Worm (Caenorhabditis elegans) whole organism, L3 larva: ENCODE data around the gene srw-83.
"Not testable (repeated sequence)": the region's sequence is repeated elsewhere in the genome, so short reads cannot be mapped to it uniquely, and the experiment has no call there.

Source experiments
- R02D3.7 ChIP-seq: fragments of 150-350 bp; optimal IDR thresholded peaks from 2 replicates; lab custom pipeline; 2014; ENCODE audit warnings: missing biosample characterization, missing genetic modification characterization
- ama-1 ChIP-seq: fragments of 150-350 bp; optimal IDR thresholded peaks from 2 replicates; lab custom pipeline; 2018
- ceh-16 ChIP-seq: sonication (generic microtip); optimal IDR thresholded peaks from 2 replicates; lab custom pipeline; 2017; ENCODE audit warnings: missing biosample characterization, missing genetic modification characterization
- ceh-28 ChIP-seq: fragments of 150-350 bp; optimal IDR thresholded peaks from 2 replicates; lab custom pipeline; 2014; ENCODE audit warnings: missing biosample characterization, missing genetic modification reagents, missing genetic modification characterization
- ceh-82 ChIP-seq: fragments of 150-350 bp; optimal IDR thresholded peaks from 2 replicates; lab custom pipeline; 2014; ENCODE audit warnings: missing biosample characterization, missing genetic modification characterization
- ceh-9 ChIP-seq: sonication (generic microtip); optimal IDR thresholded peaks from 2 replicates; lab custom pipeline; 2018; ENCODE audit warnings: missing biosample characterization, missing genetic modification characterization
- daf-12 ChIP-seq: fragments of 150-350 bp; optimal IDR thresholded peaks from 2 replicates; lab custom pipeline; 2014; ENCODE audit warnings: missing biosample characterization, missing genetic modification reagents, missing genetic modification characterization
- elt-1 ChIP-seq: fragments of 150-350 bp; optimal IDR thresholded peaks from 2 replicates; lab custom pipeline; 2014; ENCODE audit warnings: missing biosample characterization, missing genetic modification characterization
- elt-2 ChIP-seq: sonication (generic microtip); optimal IDR thresholded peaks from 2 replicates; lab custom pipeline; 2016; ENCODE audit warnings: missing genetic modification reagents, mild to moderate bottlenecking, missing genetic modification characterization, missing compliant biosample characterization
- elt-3 ChIP-seq, 3 experiments: fragments of 150-350 bp in 1 of 3; sonication (generic microtip) in 2 of 3; optimal IDR thresholded peaks; 2 replicates in 2 of 3; 4 replicates in 1 of 3; lab custom pipeline; 2014 to 2017; ENCODE audit warnings: missing biosample characterization in 3 of 3, missing genetic modification characterization in 3 of 3
- eor-1 ChIP-seq, 2 experiments: fragments of 150-350 bp; optimal IDR thresholded peaks; 2 replicates each; lab custom pipeline; 2014 to 2018; ENCODE audit warnings: missing biosample characterization in 2 of 2, missing genetic modification characterization in 2 of 2
- fkh-10 ChIP-seq: sonication (generic microtip); optimal IDR thresholded peaks from 2 replicates; lab custom pipeline; 2017; ENCODE audit warnings: missing biosample characterization, missing genetic modification reagents, missing genetic modification characterization
- fos-1 ChIP-seq: fragments of 150-350 bp; optimal IDR thresholded peaks from 2 replicates; lab custom pipeline; 2014; ENCODE audit warnings: missing biosample characterization, missing genetic modification characterization
- hmg-11 ChIP-seq: sonication (generic microtip); optimal IDR thresholded peaks from 2 replicates; lab custom pipeline; 2016; ENCODE audit warnings: missing genetic modification characterization, missing compliant biosample characterization
- jun-1 ChIP-seq: fragments of 150-350 bp; optimal IDR thresholded peaks from 2 replicates; lab custom pipeline; 2014; ENCODE audit warnings: missing biosample characterization, missing genetic modification reagents, missing genetic modification characterization
- lin-15B ChIP-seq: fragments of 150-350 bp; optimal IDR thresholded peaks from 2 replicates; lab custom pipeline; 2014; ENCODE audit warnings: missing biosample characterization, missing genetic modification characterization
- lin-39 ChIP-seq: fragments of 150-350 bp; optimal IDR thresholded peaks from 2 replicates; lab custom pipeline; 2018; ENCODE audit warnings: missing biosample characterization, missing genetic modification reagents, missing genetic modification characterization
- mml-1 ChIP-seq: fragments of 150-350 bp; sonication (generic microtip); optimal IDR thresholded peaks from 3 replicates; lab custom pipeline; 2014; ENCODE audit warnings: missing biosample characterization, missing genetic modification characterization
- nfya-1 ChIP-seq: sonication (generic microtip); optimal IDR thresholded peaks from 2 replicates; lab custom pipeline; 2017; ENCODE audit warnings: missing genetic modification characterization, mild to moderate bottlenecking, missing compliant biosample characterization, antibody characterized with exemption, moderate library complexity; ENCODE audit not compliant: insufficient read depth
- nhr-12 ChIP-seq: fragments of 150-350 bp; optimal IDR thresholded peaks from 2 replicates; lab custom pipeline; 2014; ENCODE audit warnings: missing biosample characterization, missing genetic modification characterization
- nhr-237 ChIP-seq: fragments of 150-350 bp; optimal IDR thresholded peaks from 2 replicates; lab custom pipeline; 2014; ENCODE audit warnings: missing biosample characterization, missing genetic modification characterization
- nhr-25 ChIP-seq: sonication (generic microtip); optimal IDR thresholded peaks from 2 replicates; lab custom pipeline; 2017; ENCODE audit warnings: missing biosample characterization, missing genetic modification characterization
- nhr-28 ChIP-seq: fragments of 150-350 bp; optimal IDR thresholded peaks from 2 replicates; lab custom pipeline; 2014; ENCODE audit warnings: missing biosample characterization, missing genetic modification characterization
- nhr-43 ChIP-seq: sonication (generic microtip); optimal IDR thresholded peaks from 2 replicates; lab custom pipeline; 2016; ENCODE audit warnings: mild to moderate bottlenecking, missing genetic modification characterization, missing compliant biosample characterization; ENCODE audit not compliant: poor library complexity, severe bottlenecking
- nhr-67 ChIP-seq: fragments of 150-350 bp; optimal IDR thresholded peaks from 2 replicates; lab custom pipeline; 2014; ENCODE audit warnings: missing biosample characterization, missing genetic modification characterization
- nhr-76 ChIP-seq: fragments of 150-350 bp; sonication (generic microtip); optimal IDR thresholded peaks from 5 replicates; lab custom pipeline; 2014; ENCODE audit warnings: missing biosample characterization, missing genetic modification characterization
- nhr-77 ChIP-seq: fragments of 150-350 bp; optimal IDR thresholded peaks from 2 replicates; lab custom pipeline; 2014; ENCODE audit warnings: missing biosample characterization, missing genetic modification characterization
- pha-4 ChIP-seq: fragments of 150-350 bp; optimal IDR thresholded peaks from 2 replicates; lab custom pipeline; 2014; ENCODE audit warnings: missing biosample characterization, missing genetic modification reagents, missing genetic modification characterization
- sea-2 ChIP-seq: fragments of 150-350 bp; sonication (generic microtip); optimal IDR thresholded peaks from 4 replicates; lab custom pipeline; 2014; ENCODE audit warnings: missing biosample characterization, missing genetic modification reagents, missing genetic modification characterization
- skn-1 ChIP-seq: fragments of 150-350 bp; optimal IDR thresholded peaks from 2 replicates; lab custom pipeline; 2014; ENCODE audit warnings: missing biosample characterization, missing genetic modification characterization
- snpc-4 ChIP-seq: fragments of 150-350 bp; optimal IDR thresholded peaks from 2 replicates; lab custom pipeline; 2014; ENCODE audit warnings: missing biosample characterization, missing genetic modification characterization
- unc-39 ChIP-seq: sonication (generic microtip); optimal IDR thresholded peaks from 4 replicates; lab custom pipeline; 2017; ENCODE audit warnings: missing biosample characterization, missing genetic modification characterization
- unc-62 ChIP-seq: fragments of 150-350 bp; sonication (generic microtip); optimal IDR thresholded peaks from 4 replicates; lab custom pipeline; 2014; ENCODE audit warnings: missing biosample characterization, missing genetic modification reagents, missing genetic modification characterization
- ztf-11 ChIP-seq: fragments of 150-350 bp; optimal IDR thresholded peaks from 2 replicates; lab custom pipeline; 2014; ENCODE audit warnings: missing biosample characterization, missing genetic modification characterization

srw-83 gene

DNA sequence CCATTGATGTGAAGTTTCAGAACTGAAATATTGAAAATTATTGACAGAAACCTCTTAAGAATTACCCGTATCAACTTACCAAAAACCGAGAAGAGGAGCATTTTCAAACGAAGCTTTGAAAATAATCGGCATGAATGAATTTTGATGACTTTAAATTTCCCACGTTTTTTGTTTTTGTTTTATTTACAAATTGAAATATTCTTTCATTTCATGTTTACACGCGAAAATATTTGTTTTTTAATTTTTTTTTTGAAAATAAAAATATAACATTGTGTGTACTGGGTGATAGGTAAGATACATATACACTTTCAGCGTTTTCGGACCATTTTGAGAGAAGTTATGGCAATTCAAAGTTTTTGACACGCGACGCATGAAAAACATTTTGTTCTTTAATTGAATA, 30.7 kb upstream of the srw-83 start, which contains the start of gene Y51A2B.9:
TSS of gene Y51A2B.9 (minus strand) at position 101 of the 400 bp plus-strand sequence.
- TF ChIP-seq nhr-237 (tag; lab: Kevin White, UChicago) (no peak), ama-1 (no peak), elt-1 (no peak), eor-1 (tag; optimal IDR thresholded peaks at IDR 0.05; lab: Kevin White, UChicago) (no peak), nhr-77 (no peak)

- TF ChIP-seq elt-2 (tag; lab: Kevin White, UChicago) (no peak), jun-1 (tag; lab: Kevin White, UChicago) (no peak), pha-4 (tag; lab: Kevin White, UChicago) (no peak), unc-39 (tag; lab: Kevin White, UChicago) (no peak), fkh-10 (GFP tag; lab: Kevin White, UChicago) (no peak), ceh-82 (tag; lab: Kevin White, UChicago) (no peak), ceh-28 (no peak), lin-39 (tag; lab: Kevin White, UChicago) (no peak), nhr-12 (tag; lab: Kevin White, UChicago) (no peak), snpc-4 (no peak), ama-1 (no peak), skn-1 (tag; lab: Kevin White, UChicago) (no peak), sea-2 (GFP tag; lab: Kevin White, UChicago) (no peak), nfya-1 (tag; lab: Kevin White, UChicago) (no peak)
These were observed 28.6 kb upstream of the srw-83 start, which contains the start of gene Y51A2B.16 for ce11 chrV:18397814-18398213. Gene Y51A2B.16, minus strand, starts transcription at chrV:18397914.

ce11 chrV:18402743-18403142, 23.6 kb upstream of the srw-83 start:
- no peak for TF ChIP-seq nfya-1 (tag; lab: Kevin White, UChicago)
- TF ChIP-seq fos-1 (tag; lab: Kevin White, UChicago) = no peak
- no peak for TF ChIP-seq fkh-10 (GFP tag; lab: Kevin White, UChicago)
- TF ChIP-seq elt-3 (tag; optimal IDR thresholded peaks at IDR 0.05; lab: Kevin White, UChicago) = no peak
- TF ChIP-seq nhr-67 (tag; lab: Kevin White, UChicago) = no peak
- no peak for TF ChIP-seq unc-39 (tag; lab: Kevin White, UChicago)
- no peak for TF ChIP-seq hmg-11 (tag; lab: Kevin White, UChicago)
- no peak for TF ChIP-seq lin-39 (tag; lab: Kevin White, UChicago)
- TF ChIP-seq nhr-28 (tag; lab: Kevin White, UChicago) = no peak
- TF ChIP-seq ama-1 = no peak

DNA sequence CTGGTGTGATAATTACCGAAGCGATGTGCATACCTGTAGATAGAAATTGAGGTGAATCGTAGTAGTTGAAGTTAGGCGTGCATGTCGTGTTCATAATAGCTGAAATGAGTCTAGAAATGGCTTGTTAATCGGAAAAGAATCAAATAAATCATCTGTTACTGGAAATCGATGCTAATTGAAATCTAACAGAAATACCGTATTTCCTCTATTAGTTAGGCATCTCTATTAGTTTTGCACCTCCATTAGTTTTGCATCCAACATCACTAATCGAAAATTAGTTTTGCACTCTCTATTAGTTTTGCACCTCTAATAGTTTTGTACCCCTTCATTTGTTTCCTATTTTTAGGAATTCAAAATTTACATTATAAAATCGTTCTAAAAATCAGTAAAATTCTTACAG, 21.6 kb upstream of the srw-83 start, which contains the start of gene srh-209:
TSS of gene srh-209 (minus strand) at position 101 of the 400 bp plus-strand sequence.
- not testable (repeated sequence) for TF ChIP-seq daf-12, nhr-43, nhr-237 (tag; lab: Kevin White, UChicago)

ce11 chrV:18410142-18410541, 16.2 kb upstream of the srw-83 start, which contains the start of gene srh-207:
Gene srh-207, minus strand, starts transcription at chrV:18410242.
- no peak for TF ChIP-seq sea-2 (GFP tag; lab: Kevin White, UChicago)
- TF ChIP-seq mml-1 (tag; lab: Kevin White, UChicago) = no peak
- TF ChIP-seq hmg-11 (tag; lab: Kevin White, UChicago) = no peak
- TF ChIP-seq ceh-16 (tag; lab: Kevin White, UChicago) = no peak
- TF ChIP-seq lin-15B (tag; lab: Kevin White, UChicago) = no peak
- TF ChIP-seq ztf-11 (tag; lab: Kevin White, UChicago) = no peak
- no peak for TF ChIP-seq fkh-10 (GFP tag; lab: Kevin White, UChicago)
- TF ChIP-seq ceh-9 = no peak
- TF ChIP-seq R02D3.7 (tag; lab: Kevin White, UChicago) = no peak
- no peak for TF ChIP-seq nhr-76 (tag; lab: Kevin White, UChicago)
- no peak for TF ChIP-seq nhr-25
- TF ChIP-seq nhr-77 = no peak
- no peak for TF ChIP-seq pha-4 (tag; lab: Kevin White, UChicago)
- no peak for TF ChIP-seq nhr-67 (tag; lab: Kevin White, UChicago)
- no peak for TF ChIP-seq nhr-237 (tag; lab: Kevin White, UChicago)
- TF ChIP-seq unc-62 (GFP tag; lab: Kevin White, UChicago) = no peak
